Worm (Caenorhabditis elegans) whole organism, L4 larva: Measurements from ENCODE around the gene qns-1.

Experiments
- D1046.2 ChIP-seq: fragments of 200-800 bp; sonication (Bioruptor generic); IDR thresholded peaks from 2 replicates; pipeline ENCODE4 v1.3.6; 2022; ENCODE audit warnings: missing genetic modification characterization, missing compliant biosample characterization
- R02D3.7 ChIP-seq: fragments of 150-350 bp; sonication (generic microtip); optimal IDR thresholded peaks from 3 replicates; lab custom pipeline; 2014; ENCODE audit warnings: missing biosample characterization, missing genetic modification characterization
- T20F7.1 ChIP-seq: fragments of 200-800 bp; sonication (Bioruptor generic); optimal IDR thresholded peaks from 2 replicates; lab custom pipeline; 2018; ENCODE audit warnings: mild to moderate bottlenecking, missing genetic modification characterization, missing compliant biosample characterization
- T26A8.4 ChIP-seq: fragments of 200-800 bp; sonication (Bioruptor generic); IDR thresholded peaks from 2 replicates; pipeline ENCODE4 v1.3.6; 2022; ENCODE audit warnings: missing genetic modification characterization, missing compliant biosample characterization
- Y105C5A.15 ChIP-seq: fragments of 200-800 bp; sonication (Bioruptor generic); IDR thresholded peaks from 2 replicates; pipeline ENCODE4 v1.3.6; 2022; ENCODE audit warnings: missing genetic modification characterization, missing compliant biosample characterization
- Y75B8A.6 ChIP-seq: fragments of 200-800 bp; sonication (Bioruptor generic); IDR thresholded peaks from 2 replicates; pipeline ENCODE4 v1.3.6; 2022; ENCODE audit warnings: missing genetic modification reagents, missing genetic modification characterization, missing compliant biosample characterization
- ceh-62 ChIP-seq: sonication (generic microtip); optimal IDR thresholded peaks from 2 replicates; lab custom pipeline; 2017; ENCODE audit warnings: missing biosample characterization, missing genetic modification characterization
- ces-1 ChIP-seq: fragments of 150-350 bp; sonication (generic microtip); optimal IDR thresholded peaks from 4 replicates; lab custom pipeline; 2014; ENCODE audit warnings: missing biosample characterization, missing genetic modification reagents, missing genetic modification characterization
- ctbp-1 ChIP-seq: fragments of 200-800 bp; sonication (Bioruptor generic); IDR thresholded peaks from 2 replicates; pipeline ENCODE4 v1.3.6; 2022; ENCODE audit warnings: missing genetic modification reagents, missing genetic modification characterization, missing compliant biosample characterization
- daf-16 ChIP-seq, 3 experiments: sonication (generic microtip); optimal IDR thresholded peaks; 2 replicates each; lab custom pipeline; 2016 to 2017; ENCODE audit warnings: missing genetic modification characterization in 3 of 3, missing genetic modification reagents in 3 of 3, mild to moderate bottlenecking in 2 of 3, missing compliant biosample characterization in 2 of 3, missing biosample characterization in 1 of 3, moderate library complexity in 1 of 3
- daf-19 ChIP-seq: fragments of 200-800 bp; sonication (Bioruptor generic); conservative IDR thresholded peaks from 2 replicates; pipeline ENCODE4 v1.3.6; 2022; ENCODE audit warnings: missing genetic modification characterization, missing compliant biosample characterization
- dmd-6 ChIP-seq: fragments of 200-800 bp; sonication (Bioruptor generic); IDR thresholded peaks from 2 replicates; pipeline ENCODE4 v1.3.6; 2022; ENCODE audit warnings: missing genetic modification reagents, missing genetic modification characterization, missing compliant biosample characterization
- dpl-1 ChIP-seq: fragments of 150-350 bp; optimal IDR thresholded peaks from 2 replicates; lab custom pipeline; 2014; ENCODE audit warnings: missing biosample characterization, missing genetic modification reagents, missing genetic modification characterization
- dve-1 ChIP-seq: sonication (generic microtip); optimal IDR thresholded peaks from 2 replicates; lab custom pipeline; 2017; ENCODE audit warnings: antibody characterized with exemption, mild to moderate bottlenecking, missing genetic modification characterization, missing compliant biosample characterization; ENCODE audit not compliant: insufficient read depth
- egl-27 ChIP-seq: sonication (generic microtip); optimal IDR thresholded peaks from 3 replicates; lab custom pipeline; 2017; ENCODE audit warnings: missing biosample characterization, missing genetic modification reagents, missing genetic modification characterization
- egl-43 ChIP-seq: fragments of 200-800 bp; sonication (Bioruptor generic); IDR thresholded peaks from 2 replicates; pipeline ENCODE4 v1.3.6; 2022; ENCODE audit warnings: missing genetic modification reagents, missing genetic modification characterization, missing compliant biosample characterization
- fkh-10 ChIP-seq: fragments of 150-350 bp; optimal IDR thresholded peaks from 2 replicates; lab custom pipeline; 2014; ENCODE audit warnings: missing biosample characterization, missing genetic modification reagents, missing genetic modification characterization
- gei-8 ChIP-seq: fragments of 200-800 bp; sonication (Bioruptor generic); optimal IDR thresholded peaks from 2 replicates; lab custom pipeline; 2018; ENCODE audit warnings: mild to moderate bottlenecking, missing genetic modification characterization, missing compliant biosample characterization
- hlh-11 ChIP-seq: fragments of 200-800 bp; sonication (Bioruptor generic); optimal IDR thresholded peaks from 2 replicates; lab custom pipeline; 2018; ENCODE audit warnings: mild to moderate bottlenecking, missing genetic modification characterization, missing compliant biosample characterization
- hlh-30 ChIP-seq: sonication (generic microtip); optimal IDR thresholded peaks from 2 replicates; lab custom pipeline; 2017; ENCODE audit warnings: antibody characterized with exemption, mild to moderate bottlenecking, missing genetic modification characterization, missing compliant biosample characterization; ENCODE audit not compliant: insufficient read depth
- lim-7 ChIP-seq: fragments of 200-800 bp; sonication (Bioruptor generic); IDR thresholded peaks from 2 replicates; pipeline ENCODE4 v1.3.6; 2022; ENCODE audit warnings: missing genetic modification characterization, missing compliant biosample characterization
- lin-13 ChIP-seq: fragments of 150-350 bp; optimal IDR thresholded peaks from 2 replicates; lab custom pipeline; 2014; ENCODE audit warnings: missing biosample characterization, missing genetic modification reagents, missing genetic modification characterization
- lin-15B ChIP-seq: fragments of 150-350 bp; sonication (generic microtip); optimal IDR thresholded peaks from 3 replicates; lab custom pipeline; 2014; ENCODE audit warnings: missing biosample characterization, missing genetic modification characterization
- lin-29 ChIP-seq: fragments of 200-800 bp; sonication (Bioruptor generic); IDR thresholded peaks from 2 replicates; pipeline ENCODE4 v1.3.6; 2022; ENCODE audit warnings: missing genetic modification reagents, missing genetic modification characterization, missing compliant biosample characterization
- madf-5 ChIP-seq, 2 experiments: fragments of 200-800 bp; sonication (Bioruptor generic); IDR thresholded peaks; 2 replicates each; pipeline ENCODE4 v1.3.6; 2022; ENCODE audit warnings: missing compliant biosample characterization in 2 of 2, missing genetic modification characterization in 2 of 2
- mdl-1 ChIP-seq, 2 experiments: fragments of 150-350 bp in 1 of 2; sonication (generic microtip) in 1 of 2; optimal IDR thresholded peaks; 2 replicates each; lab custom pipeline; 2014 to 2017; ENCODE audit warnings: missing biosample characterization in 2 of 2, missing genetic modification characterization in 2 of 2
- mdt-29 ChIP-seq: fragments of 200-800 bp; sonication (Bioruptor generic); IDR thresholded peaks from 2 replicates; pipeline ENCODE4 v1.3.6; 2022; ENCODE audit warnings: missing genetic modification reagents, missing genetic modification characterization, missing compliant biosample characterization
- mes-2 ChIP-seq: sonication (generic microtip); optimal IDR thresholded peaks from 2 replicates; lab custom pipeline; 2016; ENCODE audit warnings: missing genotype, mild to moderate bottlenecking, missing genetic modification characterization, missing compliant biosample characterization; ENCODE audit not compliant: poor library complexity, severe bottlenecking
- mxl-2 ChIP-seq: fragments of 200-800 bp; sonication (Bioruptor generic); conservative IDR thresholded peaks from 2 replicates; pipeline ENCODE4 v1.3.6; 2022; ENCODE audit warnings: missing genetic modification reagents, missing genetic modification characterization, missing compliant biosample characterization
- mxl-3 ChIP-seq: fragments of 200-800 bp; sonication (Bioruptor generic); optimal IDR thresholded peaks from 2 replicates; lab custom pipeline; 2018; ENCODE audit warnings: mild to moderate bottlenecking, missing genetic modification characterization, missing compliant biosample characterization
- nhr-10 ChIP-seq: fragments of 150-350 bp; optimal IDR thresholded peaks from 2 replicates; lab custom pipeline; 2014; ENCODE audit warnings: missing biosample characterization, missing genetic modification characterization
- nhr-11 ChIP-seq: fragments of 150-350 bp; optimal IDR thresholded peaks from 2 replicates; lab custom pipeline; 2014; ENCODE audit warnings: missing biosample characterization, missing genetic modification characterization
- nhr-111 ChIP-seq: fragments of 200-800 bp; sonication (Bioruptor generic); optimal IDR thresholded peaks from 2 replicates; lab custom pipeline; 2018; ENCODE audit warnings: mild to moderate bottlenecking, missing genetic modification characterization, missing compliant biosample characterization
- nhr-237 ChIP-seq: sonication (generic microtip); optimal IDR thresholded peaks from 2 replicates; lab custom pipeline; 2017; ENCODE audit warnings: missing biosample characterization, missing genetic modification characterization
- nhr-28 ChIP-seq: fragments of 150-350 bp; optimal IDR thresholded peaks from 2 replicates; lab custom pipeline; 2014; ENCODE audit warnings: missing biosample characterization, missing genetic modification characterization
- nhr-48 ChIP-seq: sonication (generic microtip); optimal IDR thresholded peaks from 2 replicates; lab custom pipeline; 2016; ENCODE audit warnings: mild to moderate bottlenecking, missing genetic modification characterization, missing compliant biosample characterization
- nhr-77 ChIP-seq: fragments of 150-350 bp; optimal IDR thresholded peaks from 2 replicates; lab custom pipeline; 2014; ENCODE audit warnings: missing biosample characterization, missing genetic modification characterization
- php-3 ChIP-seq: fragments of 200-800 bp; sonication (Bioruptor generic); IDR thresholded peaks from 2 replicates; pipeline ENCODE4 v1.3.6; 2022; ENCODE audit warnings: missing genetic modification reagents, missing genetic modification characterization, missing compliant biosample characterization
- rbr-2 ChIP-seq: sonication (generic microtip); optimal IDR thresholded peaks from 2 replicates; lab custom pipeline; 2016; ENCODE audit warnings: missing genotype, missing genetic modification characterization, missing compliant biosample characterization
- saeg-2 ChIP-seq: fragments of 200-800 bp; sonication (Bioruptor generic); IDR thresholded peaks from 2 replicates; pipeline ENCODE4 v1.3.6; 2022; ENCODE audit warnings: missing genetic modification reagents, missing genetic modification characterization, missing compliant biosample characterization
- sdz-12 ChIP-seq: fragments of 200-800 bp; sonication (Bioruptor generic); optimal IDR thresholded peaks from 2 replicates; lab custom pipeline; 2018; ENCODE audit warnings: mild to moderate bottlenecking, missing genetic modification characterization, missing compliant biosample characterization
- snpc-4 ChIP-seq: fragments of 150-350 bp; optimal IDR thresholded peaks from 2 replicates; lab custom pipeline; 2014; ENCODE audit warnings: missing biosample characterization, missing genetic modification characterization
- tra-1 ChIP-seq: fragments of 200-800 bp; sonication (Bioruptor generic); IDR thresholded peaks from 2 replicates; pipeline ENCODE4 v1.3.6; 2022; ENCODE audit warnings: missing genetic modification reagents, missing genetic modification characterization, missing compliant biosample characterization
- unc-130 ChIP-seq: sonication (generic microtip); optimal IDR thresholded peaks from 2 replicates; lab custom pipeline; 2016; ENCODE audit warnings: missing genetic modification reagents, missing genetic modification characterization, missing compliant biosample characterization
- vab-7 ChIP-seq: fragments of 200-800 bp; sonication (Bioruptor generic); IDR thresholded peaks from 2 replicates; pipeline ENCODE4 v1.3.6; 2022; ENCODE audit warnings: missing genetic modification reagents, missing genetic modification characterization, missing compliant biosample characterization
- zfp-3 ChIP-seq: fragments of 200-800 bp; sonication (Bioruptor generic); conservative IDR thresholded peaks from 2 replicates; pipeline ENCODE4 v1.3.6; 2022; ENCODE audit warnings: missing genetic modification reagents, missing genetic modification characterization, missing compliant biosample characterization
- zip-11 ChIP-seq: fragments of 200-800 bp; sonication (Bioruptor generic); IDR thresholded peaks from 2 replicates; pipeline ENCODE4 v1.3.6; 2022; ENCODE audit warnings: missing genetic modification characterization, missing compliant biosample characterization
- ztf-7 ChIP-seq: fragments of 150-350 bp; optimal IDR thresholded peaks from 2 replicates; lab custom pipeline; 2014; ENCODE audit warnings: missing biosample characterization, missing genetic modification characterization

qns-1 gene

ce11 chrIV:10245666-10246210, 26.6 kb upstream of the qns-1 start, which contains the start of gene F01G10.10 (continued):
- peak; percentile 5 for TF ChIP-seq dpl-1
- peak; percentile 33 for TF ChIP-seq mes-2 (tag; lab: Kevin White, UChicago)
- peak; percentile 13 for TF ChIP-seq nhr-28 (tag; lab: Kevin White, UChicago)
- TF ChIP-seq egl-43 (GFP tag; lab: Robert Waterston, UW) = peak; percentile 42; the same call in 1 of the 2 replicates
- no peak for TF ChIP-seq unc-130 (GFP tag; lab: Kevin White, UChicago)
- TF ChIP-seq nhr-10 (tag; lab: Kevin White, UChicago) = no peak
- TF ChIP-seq Y105C5A.15 (GFP tag; lab: Robert Waterston, UW) = no peak
- no peak for TF ChIP-seq lin-13 (GFP tag; lab: Kevin White, UChicago)
- TF ChIP-seq Y75B8A.6 = peak; percentile 3; the same call in 1 of the 2 replicates
- TF ChIP-seq nhr-111 (GFP tag; lab: Kevin White, UChicago) = peak; percentile 13
- peak; percentile 85; the same call in 1 of the 2 replicates for TF ChIP-seq zfp-3 (GFP tag; lab: Robert Waterston, UW)
- TF ChIP-seq dve-1 = peak; percentile 6
- TF ChIP-seq vab-7 = no peak
- TF ChIP-seq T26A8.4 = peak; percentile 36; the same call in 1 of the 2 replicates
- no peak for TF ChIP-seq lin-29
- peak; percentile 57; the same call in 1 of the 2 replicates for TF ChIP-seq lim-7 (GFP tag; lab: Robert Waterston, UW)
- no peak for TF ChIP-seq nhr-48 (tag; lab: Kevin White, UChicago)
- TF ChIP-seq egl-27 = no peak
- no peak for TF ChIP-seq gei-8 (GFP tag; lab: Kevin White, UChicago)
- peak in 1 of 2 experiments; percentile 16 for TF ChIP-seq mdl-1 (tag; optimal IDR thresholded peaks at IDR 0.05; lab: Kevin White, UChicago)
- peak; percentile 9 for TF ChIP-seq hlh-11 (tag; lab: Kevin White, UChicago)
- TF ChIP-seq T20F7.1 = peak; percentile 40
- no peak for TF ChIP-seq nhr-11 (tag; lab: Kevin White, UChicago)
- no peak for TF ChIP-seq ceh-62 (tag; lab: Kevin White, UChicago)
- no peak for TF ChIP-seq D1046.2
- TF ChIP-seq daf-16 (GFP tag; optimal IDR thresholded peaks at IDR 0.05; lab: Kevin White, UChicago) = no peak
- TF ChIP-seq daf-16 (tag; optimal IDR thresholded peaks at IDR 0.05; lab: Kevin White, UChicago) = peak; percentile 12
- no peak for TF ChIP-seq php-3

ce11 chrIV:10243276-10243675, 24.2 kb upstream of the qns-1 start, which contains the start of gene tkt-1:
tkt-1 (plus strand) TSS chrIV:10243612.
- TF ChIP-seq dmd-6 (GFP tag; lab: Robert Waterston, UW) (peak; percentile 72), zfp-3 (GFP tag; lab: Robert Waterston, UW) (no peak), D1046.2 (no peak), madf-5 (GFP tag; IDR thresholded peaks at IDR 0.05; lab: Robert Waterston, UW) (no peak), ces-1 (GFP tag; lab: Kevin White, UChicago) (no peak), php-3 (peak; percentile 19; the same call in 1 of the 2 replicates), dve-1 (peak; percentile 52), hlh-11 (tag; lab: Kevin White, UChicago) (peak; percentile 49), daf-19 (GFP tag; lab: Robert Waterston, UW) (no peak), nhr-77 (tag; lab: Kevin White, UChicago) (peak; percentile 25), dpl-1 (no peak), rbr-2 (tag; lab: Kevin White, UChicago) (no peak), saeg-2 (GFP tag; lab: Robert Waterston, UW) (no peak), sdz-12 (GFP tag; lab: Kevin White, UChicago) (no peak), mdt-29 (GFP tag; lab: Robert Waterston, UW) (no peak), R02D3.7 (tag; lab: Kevin White, UChicago) (no peak), nhr-111 (GFP tag; lab: Kevin White, UChicago) (no peak), snpc-4 (tag; lab: Kevin White, UChicago) (no peak), fkh-10 (GFP tag; lab: Kevin White, UChicago) (no peak), mxl-2 (GFP tag; lab: Robert Waterston, UW) (no peak), zip-11 (no peak), Y75B8A.6 (0 out of 2 replicates have a peak, but pooled peaks have one; percentile 41), tra-1 (GFP tag; lab: Robert Waterston, UW) (0 out of 2 replicates have a peak, but pooled peaks have one; percentile 18), nhr-11 (tag; lab: Kevin White, UChicago) (no peak), ztf-7 (tag; lab: Kevin White, UChicago) (no peak), ceh-62 (tag; lab: Kevin White, UChicago) (no peak), ctbp-1 (GFP tag; lab: Robert Waterston, UW) (no peak), lin-15B (tag; lab: Kevin White, UChicago) (no peak), mxl-3 (GFP tag; lab: Kevin White, UChicago) (no peak), nhr-237 (tag; lab: Kevin White, UChicago) (no peak), T20F7.1 (peak; percentile 14), hlh-30 (peak; percentile 21)
